ENCODE assay signal across 1 fruit fly cellular context in the genomic region with DNA sequence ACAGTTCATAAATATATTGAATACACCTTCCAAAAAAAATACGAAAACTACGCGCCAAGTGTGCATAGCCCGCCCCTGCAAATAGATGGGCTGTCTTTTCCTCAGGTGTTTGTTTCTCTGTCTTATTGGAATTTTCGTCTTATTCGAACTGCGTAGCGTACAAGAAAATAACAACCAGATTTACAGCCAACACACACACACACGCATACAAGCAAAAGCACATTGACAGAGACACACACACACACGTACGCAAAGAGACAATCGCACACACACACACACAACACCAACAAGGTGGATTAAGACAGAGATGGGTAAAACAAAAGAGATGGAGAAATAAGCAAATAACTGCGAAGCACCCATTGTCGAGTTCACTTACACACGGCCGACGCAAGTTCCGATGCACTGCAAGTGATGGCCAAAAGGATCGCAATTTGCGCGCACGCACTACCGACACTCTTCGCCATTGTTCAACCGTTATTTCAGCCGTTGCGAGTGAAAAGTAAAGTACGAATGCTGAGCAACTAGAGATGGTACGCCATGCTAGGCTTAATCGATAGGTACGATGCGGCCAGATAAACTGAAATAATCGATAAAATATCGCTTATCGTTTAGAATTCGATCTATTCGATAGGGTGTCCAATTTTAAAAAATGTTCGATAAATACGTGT.
TF ChIP-seq lines count a peak whose summit lies in the region.

No protein-coding gene starts in this region.

TF ChIP-seq in whole organism, embryonic, 481 proteins besides CTCF, POLR2A, EP300 and RAD21 (continued from another document):
- TF ChIP-seq gcm2 (GFP tag; optimal IDR thresholded peaks at IDR 0.05; lab: Kevin White, UChicago) (no peak), CG3407 (GFP tag; optimal IDR thresholded peaks at IDR 0.05; lab: Kevin White, UChicago) (no peak), dpn (GFP tag; optimal IDR thresholded peaks at IDR 0.05; lab: Kevin White, UChicago) (peak in 1 of 2 experiments; percentile 0), Optix (GFP tag; IDR thresholded peaks at IDR 0.05; lab: Robert Waterston, UW) (no peak), grn (GFP tag; optimal IDR thresholded peaks at IDR 0.05; lab: Kevin White, UChicago) (no peak), Oaz (GFP tag; IDR thresholded peaks at IDR 0.05; lab: Robert Waterston, UW) (no peak), toy (GFP tag; IDR thresholded peaks at IDR 0.05; lab: Robert Waterston, UW) (no peak), Hr78 (GFP tag; optimal IDR thresholded peaks at IDR 0.05; lab: Kevin White, UChicago) (no peak), CG9727 (GFP tag; optimal IDR thresholded peaks at IDR 0.05; lab: Kevin White, UChicago) (no peak), CG10366 (GFP tag; IDR thresholded peaks at IDR 0.05; lab: Robert Waterston, UW) (no peak), gro (GFP tag; optimal IDR thresholded peaks at IDR 0.05; lab: Kevin White, UChicago) (peak; percentile 33), Dad (GFP tag; optimal IDR thresholded peaks at IDR 0.05; lab: Kevin White, UChicago) (no peak), oc (tag; optimal IDR thresholded peaks at IDR 0.05; lab: Kevin White, UChicago) (peak; percentile 56), CrebB (tag; optimal IDR thresholded peaks at IDR 0.05; lab: Kevin White, UChicago) (no peak), Xbp1 (GFP tag; optimal IDR thresholded peaks at IDR 0.05; lab: Kevin White, UChicago) (no peak), hb (GFP tag; IDR thresholded peaks at IDR 0.05; lab: Robert Waterston, UW; ENCODE audit: partially characterized antibody) (peak; percentile 96), knrl (GFP tag; IDR thresholded peaks at IDR 0.05; lab: Robert Waterston, UW; ENCODE audit: partially characterized antibody) (peak; percentile 83), Nf-YB (GFP tag; optimal IDR thresholded peaks at IDR 0.05; lab: Kevin White, UChicago) (no peak), Dip2 (GFP tag; IDR thresholded peaks at IDR 0.05; lab: Robert Waterston, UW) (no peak), H2.0 (GFP tag; IDR thresholded peaks at IDR 0.05; lab: Robert Waterston, UW) (no peak), NfI (GFP tag; optimal IDR thresholded peaks at IDR 0.05; lab: Kevin White, UChicago) (no peak), danr (GFP tag; IDR thresholded peaks at IDR 0.05; lab: Robert Waterston, UW) (no peak), CG30403 (GFP tag; optimal IDR thresholded peaks at IDR 0.05; lab: Kevin White, UChicago) (no peak), croc (GFP tag; conservative IDR thresholded peaks at IDR 0.05; lab: Robert Waterston, UW) (no peak), maf-S (GFP tag; optimal IDR thresholded peaks at IDR 0.05; lab: Kevin White, UChicago) (no peak), CG4707 (GFP tag; optimal IDR thresholded peaks at IDR 0.05; lab: Kevin White, UChicago) (no peak), CG2120 (GFP tag; optimal IDR thresholded peaks at IDR 0.05; lab: Kevin White, UChicago) (no peak), CG11723 (GFP tag; optimal IDR thresholded peaks at IDR 0.05; lab: Kevin White, UChicago) (no peak), TFAM (GFP tag; optimal IDR thresholded peaks at IDR 0.05; lab: Kevin White, UChicago) (no peak), ssp (GFP tag; IDR thresholded peaks at IDR 0.05; lab: Robert Waterston, UW) (no peak), tna (GFP tag; IDR thresholded peaks at IDR 0.05; lab: Robert Waterston, UW; ENCODE audit: partially characterized antibody) (peak; percentile 94), HLH3B (GFP tag; IDR thresholded peaks at IDR 0.05; lab: Robert Waterston, UW) (no peak), CG10209 (GFP tag; optimal IDR thresholded peaks at IDR 0.05; lab: Kevin White, UChicago) (no peak), pnt (GFP tag; optimal IDR thresholded peaks at IDR 0.05; lab: Kevin White, UChicago) (no peak), tll (GFP tag; optimal IDR thresholded peaks at IDR 0.05; lab: Kevin White, UChicago) (no peak), wor (GFP tag; IDR thresholded peaks at IDR 0.05; lab: Robert Waterston, UW) (no peak), CG12104 (GFP tag; optimal IDR thresholded peaks at IDR 0.05; lab: Kevin White, UChicago) (no peak), bcd (GFP tag; optimal IDR thresholded peaks at IDR 0.05; lab: Kevin White, UChicago) (peak; percentile 29), corto (GFP tag; optimal IDR thresholded peaks at IDR 0.05; lab: Kevin White, UChicago) (no peak), scrt (GFP tag; optimal IDR thresholded peaks at IDR 0.05; lab: Kevin White, UChicago) (no peak), Rx (GFP tag; IDR thresholded peaks at IDR 0.05; lab: Robert Waterston, UW) (no peak), Ptx1 (GFP tag; IDR thresholded peaks at IDR 0.05; lab: Robert Waterston, UW) (0 out of 2 replicates have a peak, but pooled peaks have one; percentile 11), CG2875 (GFP tag; optimal IDR thresholded peaks at IDR 0.05; lab: Kevin White, UChicago) (no peak), CG18011 (GFP tag; optimal IDR thresholded peaks at IDR 0.05; lab: Kevin White, UChicago) (no peak), Mrtf (GFP tag; IDR thresholded peaks at IDR 0.05; lab: Robert Waterston, UW) (no peak), stwl (tag; optimal IDR thresholded peaks at IDR 0.05; lab: Kevin White, UChicago) (peak; percentile 76), CG9609 (GFP tag; optimal IDR thresholded peaks at IDR 0.05; lab: Kevin White, UChicago) (no peak), CG43689 (GFP tag; IDR thresholded peaks at IDR 0.05; lab: Robert Waterston, UW) (no peak), Blimp-1 (GFP tag; optimal IDR thresholded peaks at IDR 0.05; lab: Kevin White, UChicago) (no peak), CG18262 (tag; optimal IDR thresholded peaks at IDR 0.05; lab: Kevin White, UChicago) (no peak), CG18599 (GFP tag; optimal IDR thresholded peaks at IDR 0.05; lab: Kevin White, UChicago) (no peak), CG14965 (GFP tag; optimal IDR thresholded peaks at IDR 0.05; lab: Kevin White, UChicago; ENCODE audit: borderline replicate concordance) (no peak), eyg (GFP tag; optimal IDR thresholded peaks at IDR 0.05; lab: Kevin White, UChicago) (no peak), org-1 (GFP tag; optimal IDR thresholded peaks at IDR 0.05; lab: Kevin White, UChicago) (peak; percentile 8), CG10565 (GFP tag; optimal IDR thresholded peaks at IDR 0.05; lab: Kevin White, UChicago) (no peak), Trl (optimal IDR thresholded peaks at IDR 0.05; lab: Kevin White, UChicago) (peak in 1 of 2 experiments; percentile 22), Trl (GFP tag; optimal IDR thresholded peaks at IDR 0.05; lab: Kevin White, UChicago) (peak; percentile 40), CG4282 (GFP tag; optimal IDR thresholded peaks at IDR 0.05; lab: Kevin White, UChicago) (no peak), Spps (tag; optimal IDR thresholded peaks at IDR 0.05; lab: Kevin White, UChicago) (no peak), Neu2 (GFP tag; optimal IDR thresholded peaks at IDR 0.05; lab: Kevin White, UChicago; ENCODE audit: borderline replicate concordance) (no peak), Sin3A (optimal IDR thresholded peaks at IDR 0.05; lab: Kevin White, UChicago) (peak; percentile 50), Bgb (GFP tag; IDR thresholded peaks at IDR 0.05; lab: Robert Waterston, UW; ENCODE audit: partially characterized antibody) (peak; percentile 96), ken (GFP tag; IDR thresholded peaks at IDR 0.05; lab: Robert Waterston, UW) (peak; percentile 19; the same call in 1 of the 3 replicates), Dll (GFP tag; IDR thresholded peaks at IDR 0.05; lab: Robert Waterston, UW; ENCODE audit: partially characterized antibody) (peak; percentile 92), Sox100B (GFP tag; optimal IDR thresholded peaks at IDR 0.05; lab: Kevin White, UChicago) (no peak), E2f2 (GFP tag; IDR thresholded peaks at IDR 0.05; lab: Robert Waterston, UW) (peak; percentile 77), CG7987 (GFP tag; optimal IDR thresholded peaks at IDR 0.05; lab: Kevin White, UChicago) (no peak), CG15073 (GFP tag; optimal IDR thresholded peaks at IDR 0.05; lab: Kevin White, UChicago) (no peak), crol (GFP tag; IDR thresholded peaks at IDR 0.05; lab: Robert Waterston, UW) (no peak), BEAF-32 (GFP tag; optimal IDR thresholded peaks at IDR 0.05; lab: Kevin White, UChicago) (peak; percentile 86), CG8089 (GFP tag; optimal IDR thresholded peaks at IDR 0.05; lab: Kevin White, UChicago) (no peak), sc (optimal IDR thresholded peaks at IDR 0.05; lab: Kevin White, UChicago) (no peak), sc (GFP tag; optimal IDR thresholded peaks at IDR 0.05; lab: Kevin White, UChicago) (no peak), Ets65A (GFP tag; lab: Kevin White, UChicago) (no peak), Side (GFP tag; optimal IDR thresholded peaks at IDR 0.05; lab: Kevin White, UChicago) (peak; percentile 41), CG14441 (GFP tag; IDR thresholded peaks at IDR 0.05; lab: Robert Waterston, UW) (no peak), slou (GFP tag; optimal IDR thresholded peaks at IDR 0.05; lab: Kevin White, UChicago) (no peak), grau (tag; optimal IDR thresholded peaks at IDR 0.05; lab: Kevin White, UChicago) (peak; percentile 3), az2 (GFP tag; optimal IDR thresholded peaks at IDR 0.05; lab: Kevin White, UChicago) (no peak), CG33213 (GFP tag; optimal IDR thresholded peaks at IDR 0.05; lab: Kevin White, UChicago) (peak; percentile 28), dysf (GFP tag; IDR thresholded peaks at IDR 0.05; lab: Robert Waterston, UW) (no peak), pb (GFP tag; optimal IDR thresholded peaks at IDR 0.05; lab: Kevin White, UChicago) (no peak), CG17385 (GFP tag; optimal IDR thresholded peaks at IDR 0.05; lab: Kevin White, UChicago) (no peak), CG11696 (GFP tag; IDR thresholded peaks at IDR 0.05; lab: Robert Waterston, UW) (no peak), tap (tag; optimal IDR thresholded peaks at IDR 0.05; lab: Kevin White, UChicago) (no peak), z (GFP tag; IDR thresholded peaks at IDR 0.05; lab: Robert Waterston, UW) (no peak), CG3847 (GFP tag; IDR thresholded peaks at IDR 0.05; lab: Robert Waterston, UW) (no peak), CG12744 (GFP tag; optimal IDR thresholded peaks at IDR 0.05; lab: Kevin White, UChicago) (no peak), Atf-2 (GFP tag; optimal IDR thresholded peaks at IDR 0.05; lab: Kevin White, UChicago) (no peak), CG14050 (GFP tag; IDR thresholded peaks at IDR 0.05; lab: Robert Waterston, UW) (no peak), gem (tag; optimal IDR thresholded peaks at IDR 0.05; lab: Kevin White, UChicago) (peak; percentile 34), klu (GFP tag; IDR thresholded peaks at IDR 0.05; lab: Robert Waterston, UW) (no peak), gcm (GFP tag; optimal IDR thresholded peaks at IDR 0.05; lab: Kevin White, UChicago) (peak; percentile 10), ind (GFP tag; optimal IDR thresholded peaks at IDR 0.05; lab: Kevin White, UChicago) (no peak), CG10959 (GFP tag; IDR thresholded peaks at IDR 0.05; lab: Robert Waterston, UW) (no peak), Doc3 (GFP tag; IDR thresholded peaks at IDR 0.05; lab: Robert Waterston, UW; ENCODE audit: partially characterized antibody) (peak; percentile 82), zen2 (GFP tag; IDR thresholded peaks at IDR 0.05; lab: Robert Waterston, UW; ENCODE audit: partially characterized antibody) (peak; percentile 87), Ets97D (GFP tag; optimal IDR thresholded peaks at IDR 0.05; lab: Kevin White, UChicago) (peak; percentile 31), CG33557 (GFP tag; optimal IDR thresholded peaks at IDR 0.05; lab: Kevin White, UChicago) (no peak), chn (GFP tag; optimal IDR thresholded peaks at IDR 0.05; lab: Kevin White, UChicago) (no peak), dmrt11E (tag; optimal IDR thresholded peaks at IDR 0.05; lab: Kevin White, UChicago) (no peak), CG16863 (GFP tag; optimal IDR thresholded peaks at IDR 0.05; lab: Kevin White, UChicago) (no peak), CG32772 (GFP tag; IDR thresholded peaks at IDR 0.05; lab: Robert Waterston, UW) (no peak), ATbp (GFP tag; optimal IDR thresholded peaks at IDR 0.05; lab: Kevin White, UChicago) (peak; percentile 38), ERR (GFP tag; optimal IDR thresholded peaks at IDR 0.05; lab: Kevin White, UChicago) (no peak), da (GFP tag; optimal IDR thresholded peaks at IDR 0.05; lab: Kevin White, UChicago) (no peak), br (optimal IDR thresholded peaks at IDR 0.05; lab: Kevin White, UChicago) (no peak), CG11560 (tag; IDR thresholded peaks at IDR 0.05; lab: Robert Waterston, UW) (peak; percentile 97), CG8388 (GFP tag; optimal IDR thresholded peaks at IDR 0.05; lab: Kevin White, UChicago) (no peak), unpg (GFP tag; optimal IDR thresholded peaks at IDR 0.05; lab: Kevin White, UChicago) (peak; percentile 1), Kr (GFP tag; optimal IDR thresholded peaks at IDR 0.05; lab: Kevin White, UChicago) (no peak), CG8290 (GFP tag; optimal IDR thresholded peaks at IDR 0.05; lab: Kevin White, UChicago) (no peak), CG8290 (tag; optimal IDR thresholded peaks at IDR 0.05; lab: Kevin White, UChicago) (peak in 1 of 2 experiments; percentile 78), CG3065 (GFP tag; optimal IDR thresholded peaks at IDR 0.05; lab: Kevin White, UChicago) (no peak), CG3163 (GFP tag; optimal IDR thresholded peaks at IDR 0.05; lab: Kevin White, UChicago) (no peak), chinmo (GFP tag; IDR thresholded peaks at IDR 0.05; lab: Robert Waterston, UW; ENCODE audit: partially characterized antibody) (peak; percentile 92), cg (GFP tag; optimal IDR thresholded peaks at IDR 0.05; lab: Kevin White, UChicago) (peak; percentile 97), salm (tag; optimal IDR thresholded peaks at IDR 0.05; lab: Kevin White, UChicago) (no peak)
